Fruit fly (Drosophila melanogaster): ENCODE results near the gene Kap-alpha3.
A peak's percentile ranks its signal among the peaks of the same experiment; 100 is the strongest.

The Kap-alpha3 gene

DNA sequence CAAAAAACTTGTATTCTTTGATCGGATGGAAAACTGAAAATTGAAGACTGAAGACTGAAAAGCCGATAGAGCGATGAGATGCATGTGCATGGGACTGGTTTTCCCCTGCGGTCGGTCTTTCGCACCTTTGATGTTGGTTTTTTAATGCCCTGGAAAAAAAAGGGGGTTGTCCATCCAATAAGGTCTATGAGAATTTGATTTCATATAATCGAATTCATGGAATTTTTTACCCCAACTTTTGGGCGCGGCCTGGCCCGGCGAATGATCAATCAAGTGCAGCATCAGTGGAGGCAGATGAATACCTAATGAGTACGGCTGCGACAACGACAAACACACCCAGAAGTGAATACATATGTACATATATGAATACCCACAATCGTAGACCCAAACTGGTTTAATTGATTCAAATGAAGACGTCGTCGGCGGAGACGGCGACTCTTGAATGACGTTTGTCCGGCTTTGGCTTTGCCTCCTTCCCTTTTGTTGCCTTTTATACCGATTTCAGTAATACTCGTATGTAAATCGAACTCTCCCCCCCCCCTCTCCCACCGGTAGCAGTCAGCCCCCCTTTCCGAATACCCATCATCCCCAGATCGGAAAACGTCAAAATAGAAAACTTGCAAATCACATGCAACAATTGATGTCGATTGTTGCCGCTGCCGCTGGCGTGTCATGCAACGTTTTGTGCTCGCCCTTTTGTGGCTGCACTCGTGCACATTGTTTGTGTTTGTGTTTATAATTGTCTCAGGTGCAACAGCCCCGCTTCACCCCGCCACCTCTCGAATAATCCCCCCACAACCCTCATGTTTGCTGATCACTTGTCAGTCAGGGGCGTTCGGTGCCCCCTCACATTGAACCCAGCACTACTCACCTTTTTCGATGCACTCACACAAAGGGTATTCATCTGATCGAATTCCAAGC is 25.7 kb upstream of the Kap-alpha3 start (continued):
- TF ChIP-seq H15 (GFP tag; IDR thresholded peaks at IDR 0.05) (no peak), CG1832 (GFP tag; optimal IDR thresholded peaks at IDR 0.05) (no peak), CG1233 (GFP tag; optimal IDR thresholded peaks at IDR 0.05) (peak; percentile 10), CG7963 (GFP tag; IDR thresholded peaks at IDR 0.05; ENCODE audit: partially characterized antibody) (no peak), ash1 (GFP tag; optimal IDR thresholded peaks at IDR 0.05) (no peak), so (GFP tag; IDR thresholded peaks at IDR 0.05) (no peak), CG8944 (GFP tag; optimal IDR thresholded peaks at IDR 0.05) (no peak), ci (GFP tag; IDR thresholded peaks at IDR 0.05) (peak; percentile 56; the same call in 2 of the 3 replicates), oc (tag; optimal IDR thresholded peaks at IDR 0.05) (peak; percentile 55), ATbp (GFP tag; optimal IDR thresholded peaks at IDR 0.05) (peak; percentile 22), CG10321 (GFP tag; IDR thresholded peaks at IDR 0.05) (no peak), CG1603 (tag; optimal IDR thresholded peaks at IDR 0.05) (peak; percentile 33), otp (GFP tag; IDR thresholded peaks at IDR 0.05) (peak; percentile 40; the same call in 1 of the 3 replicates), Chrac-16 (GFP tag; optimal IDR thresholded peaks at IDR 0.05) (no peak), CG2202 (tag; optimal IDR thresholded peaks at IDR 0.05) (peak; percentile 15), CG14860 (GFP tag; IDR thresholded peaks at IDR 0.05; ENCODE audit: partially characterized antibody) (no peak), kah (GFP tag; optimal IDR thresholded peaks at IDR 0.05) (no peak), CG31365 (tag; optimal IDR thresholded peaks at IDR 0.05) (no peak), vvl (GFP tag; IDR thresholded peaks at IDR 0.05) (peak; percentile 77), Dp (GFP tag; optimal IDR thresholded peaks at IDR 0.05) (no peak), CG4424 (GFP tag; optimal IDR thresholded peaks at IDR 0.05) (no peak), Ada2b (GFP tag; IDR thresholded peaks at IDR 0.05) (no peak), sqz (GFP tag; optimal IDR thresholded peaks at IDR 0.05) (peak; percentile 88), Awh (GFP tag; IDR thresholded peaks at IDR 0.05) (peak; percentile 67), Hmr (GFP tag; optimal IDR thresholded peaks at IDR 0.05) (no peak), emc (GFP tag; optimal IDR thresholded peaks at IDR 0.05) (no peak), Nf-YC (tag; optimal IDR thresholded peaks at IDR 0.05) (no peak), H2.0 (GFP tag; IDR thresholded peaks at IDR 0.05) (no peak), kni (GFP tag; optimal IDR thresholded peaks at IDR 0.05) (peak; percentile 93), zen (tag; optimal IDR thresholded peaks at IDR 0.05) (no peak), CG10209 (GFP tag; optimal IDR thresholded peaks at IDR 0.05) (no peak), CG6854 (GFP tag; optimal IDR thresholded peaks at IDR 0.05) (no peak), CG7372 (GFP tag; IDR thresholded peaks at IDR 0.05) (no peak), cg (GFP tag; optimal IDR thresholded peaks at IDR 0.05) (peak; percentile 43), Ets97D (GFP tag; optimal IDR thresholded peaks at IDR 0.05) (no peak), insv (GFP tag; optimal IDR thresholded peaks at IDR 0.05) (no peak), HLHmδ (GFP tag; optimal IDR thresholded peaks at IDR 0.05) (peak; percentile 58), CG4730 (GFP tag; IDR thresholded peaks at IDR 0.05) (peak; percentile 25; the same call in 1 of the 2 replicates), Drgx (GFP tag; IDR thresholded peaks at IDR 0.05) (no peak), CG17186 (GFP tag; optimal IDR thresholded peaks at IDR 0.05) (no peak), tap (tag; optimal IDR thresholded peaks at IDR 0.05) (no peak), CG6813 (GFP tag; optimal IDR thresholded peaks at IDR 0.05) (no peak), CG18619 (GFP tag; optimal IDR thresholded peaks at IDR 0.05) (no peak), Hr78 (GFP tag; optimal IDR thresholded peaks at IDR 0.05) (peak in 1 of 2 experiments; percentile 64), da (GFP tag; optimal IDR thresholded peaks at IDR 0.05) (no peak), sima (GFP tag; optimal IDR thresholded peaks at IDR 0.05) (no peak), luna (GFP tag; optimal IDR thresholded peaks at IDR 0.05) (no peak), ken (GFP tag; IDR thresholded peaks at IDR 0.05) (no peak), pb (GFP tag; optimal IDR thresholded peaks at IDR 0.05) (no peak)

Data from whole organism, embryonic.